Worm (Caenorhabditis elegans) whole organism, midembryonic: ENCODE data around the gene enu-3.6.

ENCODE experiments used
- ztf-23 ChIP-seq: fragments of 200-800 bp; sonication (Bioruptor generic); IDR thresholded peaks from 2 replicates; pipeline ENCODE4 v1.3.6; 2022; ENCODE audit warnings: missing genetic modification reagents, missing genetic modification characterization, missing compliant biosample characterization
- ztf-29 ChIP-seq: fragments of 200-800 bp; sonication (Bioruptor generic); IDR thresholded peaks from 2 replicates; pipeline ENCODE4 v1.3.6; 2022; ENCODE audit warnings: missing genetic modification reagents, missing genetic modification characterization, missing compliant biosample characterization

DNA sequence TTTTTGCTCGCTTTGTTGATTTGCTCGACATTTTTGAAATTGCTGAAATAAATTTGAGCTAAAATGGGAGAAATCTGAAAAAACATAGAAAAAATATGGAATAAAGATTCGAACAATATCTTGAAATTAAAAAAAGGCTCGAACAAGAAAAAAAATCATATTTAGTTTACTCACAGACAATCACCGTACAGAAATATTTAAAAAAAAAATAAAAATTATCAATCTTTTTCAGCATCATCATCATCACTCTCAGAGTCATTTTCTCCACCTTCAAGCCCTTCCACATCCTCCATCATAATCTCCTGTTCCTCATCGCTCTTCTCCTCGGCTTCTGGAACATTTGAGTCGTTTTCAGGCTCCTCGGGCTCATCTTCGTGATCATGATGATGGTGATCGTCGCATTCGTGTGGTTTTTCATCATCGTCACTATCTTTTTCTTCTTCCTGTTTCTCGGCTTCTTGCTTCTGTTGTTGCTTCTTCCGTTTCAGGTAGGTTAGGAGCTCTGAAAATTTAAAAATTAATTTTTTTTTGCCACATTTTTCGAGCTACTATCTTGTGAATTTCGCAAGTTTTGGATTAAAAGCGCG is 5.3 kb downstream of the enu-3.6 start, which contains the start of gene hpl-2:
- TF ChIP-seq ztf-23 (GFP tag; lab: Robert Waterston, UW) (no peak), ztf-29 (GFP tag; lab: Robert Waterston, UW) (no peak)
